Fruit fly (Drosophila melanogaster): ENCODE data around the gene RpS5b.

Gene RpS5b

dm6 chr3R:14898280-14898756 lies 3.0 kb downstream of the RpS5b start, which contains the start of the genes Nup93-2 and CG3817:
Gene Nup93-2, minus strand, starts transcription at chr3R:14898372.
Gene CG3817, plus strand, starts transcription at chr3R:14898739.
- peak; percentile 37 for TF ChIP-seq CG12768 (GFP tag; optimal IDR thresholded peaks at IDR 0.05)
- no peak for TF ChIP-seq toe (GFP tag; optimal IDR thresholded peaks at IDR 0.05)
- peak; percentile 86 for TF ChIP-seq CG7101 (tag; optimal IDR thresholded peaks at IDR 0.05)
- TF ChIP-seq bab1 (GFP tag; optimal IDR thresholded peaks at IDR 0.05) = no peak
- no peak for TF ChIP-seq pad (GFP tag; optimal IDR thresholded peaks at IDR 0.05)
- TF ChIP-seq Clk (GFP tag; optimal IDR thresholded peaks at IDR 0.05) = no peak
- TF ChIP-seq kay (GFP tag; ENCODE audit: borderline replicate concordance) = no peak
- peak; percentile 79 for TF ChIP-seq Mnt (GFP tag; optimal IDR thresholded peaks at IDR 0.05)
- no peak for TF ChIP-seq cnc (optimal IDR thresholded peaks at IDR 0.05)
- TF ChIP-seq ovo (GFP tag; optimal IDR thresholded peaks at IDR 0.05) = peak; percentile 63
- TF ChIP-seq Crg-1 (GFP tag; optimal IDR thresholded peaks at IDR 0.05) = peak; percentile 5
- TF ChIP-seq CG14711 (tag; optimal IDR thresholded peaks at IDR 0.05) = peak; percentile 59
- no peak for TF ChIP-seq tj (GFP tag; optimal IDR thresholded peaks at IDR 0.05)
- peak; percentile 54 for TF ChIP-seq CG1620 (GFP tag; optimal IDR thresholded peaks at IDR 0.05)
- TF ChIP-seq CG7045 (GFP tag; optimal IDR thresholded peaks at IDR 0.05) = peak; percentile 66
- TF ChIP-seq CG5204 (GFP tag; optimal IDR thresholded peaks at IDR 0.05) = no peak
- peak; percentile 23 for TF ChIP-seq cic (GFP tag; optimal IDR thresholded peaks at IDR 0.05)
- no peak for TF ChIP-seq CG11617 (GFP tag; optimal IDR thresholded peaks at IDR 0.05)
- no peak for TF ChIP-seq Hr96 (GFP tag; optimal IDR thresholded peaks at IDR 0.05)
- peak; percentile 74 for TF ChIP-seq CG33017 (tag; optimal IDR thresholded peaks at IDR 0.05)

- TF ChIP-seq cnc (optimal IDR thresholded peaks at IDR 0.05) (no peak), CG5204 (GFP tag; optimal IDR thresholded peaks at IDR 0.05) (no peak), Hr96 (GFP tag; optimal IDR thresholded peaks at IDR 0.05) (no peak), Mnt (GFP tag; optimal IDR thresholded peaks at IDR 0.05) (no peak), CG14711 (tag; optimal IDR thresholded peaks at IDR 0.05) (no peak), CG7045 (GFP tag; optimal IDR thresholded peaks at IDR 0.05) (no peak), CG12768 (GFP tag; optimal IDR thresholded peaks at IDR 0.05) (no peak), Clk (GFP tag; optimal IDR thresholded peaks at IDR 0.05) (no peak), CG11617 (GFP tag; optimal IDR thresholded peaks at IDR 0.05) (no peak), ovo (GFP tag; optimal IDR thresholded peaks at IDR 0.05) (no peak), CG1620 (GFP tag; optimal IDR thresholded peaks at IDR 0.05) (no peak), CG33017 (tag; optimal IDR thresholded peaks at IDR 0.05) (no peak), Crg-1 (GFP tag; optimal IDR thresholded peaks at IDR 0.05) (no peak), cic (GFP tag; optimal IDR thresholded peaks at IDR 0.05) (no peak)
Measured at dm6 chr3R:14894783-14894883, 6.7 kb downstream of the RpS5b start, which contains the start of gene CG14860. Gene CG14860, plus strand, starts transcription at chr3R:14894784.

dm6 chr3R:14893791-14894782 lies 7.3 kb downstream of the RpS5b start, which contains the start of gene Dph2:
Gene Dph2, minus strand, starts transcription at chr3R:14893954.
- TF ChIP-seq tj (GFP tag; optimal IDR thresholded peaks at IDR 0.05) (peak; percentile 82), CG1620 (GFP tag; optimal IDR thresholded peaks at IDR 0.05) (peak; percentile 42), Clk (GFP tag; optimal IDR thresholded peaks at IDR 0.05) (no peak), CG33017 (tag; optimal IDR thresholded peaks at IDR 0.05) (peak; percentile 88), CG5204 (GFP tag; optimal IDR thresholded peaks at IDR 0.05) (no peak), kay (GFP tag; ENCODE audit: borderline replicate concordance) (no peak), CG7101 (tag; optimal IDR thresholded peaks at IDR 0.05) (peak; percentile 89), CG7045 (GFP tag; optimal IDR thresholded peaks at IDR 0.05) (peak; percentile 71), CG11617 (GFP tag; optimal IDR thresholded peaks at IDR 0.05) (peak; percentile 53), Mnt (GFP tag; optimal IDR thresholded peaks at IDR 0.05) (peak; percentile 46), toe (GFP tag; optimal IDR thresholded peaks at IDR 0.05) (no peak), CG12768 (GFP tag; optimal IDR thresholded peaks at IDR 0.05) (no peak), ovo (GFP tag; optimal IDR thresholded peaks at IDR 0.05) (no peak), cnc (optimal IDR thresholded peaks at IDR 0.05) (no peak), Hr96 (GFP tag; optimal IDR thresholded peaks at IDR 0.05) (no peak), bab1 (GFP tag; optimal IDR thresholded peaks at IDR 0.05) (peak; percentile 40), pad (GFP tag; optimal IDR thresholded peaks at IDR 0.05) (no peak), CG14711 (tag; optimal IDR thresholded peaks at IDR 0.05) (peak; percentile 81)

- TF ChIP-seq kay (GFP tag; ENCODE audit: borderline replicate concordance) (no peak), CG12768 (GFP tag; optimal IDR thresholded peaks at IDR 0.05) (no peak), CG5204 (GFP tag; optimal IDR thresholded peaks at IDR 0.05) (no peak), Hr96 (GFP tag; optimal IDR thresholded peaks at IDR 0.05) (no peak), CG7101 (tag; optimal IDR thresholded peaks at IDR 0.05) (peak; percentile 19), cic (GFP tag; optimal IDR thresholded peaks at IDR 0.05) (no peak), bab1 (GFP tag; optimal IDR thresholded peaks at IDR 0.05) (peak; percentile 70), Mnt (GFP tag; optimal IDR thresholded peaks at IDR 0.05) (no peak), pad (GFP tag; optimal IDR thresholded peaks at IDR 0.05) (no peak)
Measured at dm6 chr3R:14890064-14890709, 11.2 kb downstream of the RpS5b start, which contains the start of the genes CycC and UQCR-C1. Gene CycC, minus strand, starts transcription at chr3R:14890205. Gene UQCR-C1, plus strand, starts transcription at chr3R:14890231.

- TF ChIP-seq CG5204 (GFP tag; optimal IDR thresholded peaks at IDR 0.05) (no peak), ovo (GFP tag; optimal IDR thresholded peaks at IDR 0.05) (peak; percentile 64), CG7101 (tag; optimal IDR thresholded peaks at IDR 0.05) (peak; percentile 85), toe (GFP tag; optimal IDR thresholded peaks at IDR 0.05) (no peak), cic (GFP tag; optimal IDR thresholded peaks at IDR 0.05) (peak; percentile 26), Crg-1 (GFP tag; optimal IDR thresholded peaks at IDR 0.05) (peak; percentile 90), CG12768 (GFP tag; optimal IDR thresholded peaks at IDR 0.05) (peak; percentile 88), Hr96 (GFP tag; optimal IDR thresholded peaks at IDR 0.05) (no peak), bab1 (GFP tag; optimal IDR thresholded peaks at IDR 0.05) (peak; percentile 83), tj (GFP tag; optimal IDR thresholded peaks at IDR 0.05) (peak; percentile 52), CG1620 (GFP tag; optimal IDR thresholded peaks at IDR 0.05) (peak; percentile 83), Mnt (GFP tag; optimal IDR thresholded peaks at IDR 0.05) (peak; percentile 92), kay (GFP tag; ENCODE audit: borderline replicate concordance) (no peak), Clk (GFP tag; optimal IDR thresholded peaks at IDR 0.05) (peak; percentile 73), pad (GFP tag; optimal IDR thresholded peaks at IDR 0.05) (peak; percentile 76), CG11617 (GFP tag; optimal IDR thresholded peaks at IDR 0.05) (peak; percentile 83), CG7045 (GFP tag; optimal IDR thresholded peaks at IDR 0.05) (peak; percentile 85), cnc (optimal IDR thresholded peaks at IDR 0.05) (no peak), CG14711 (tag; optimal IDR thresholded peaks at IDR 0.05) (peak; percentile 84), CG33017 (tag; optimal IDR thresholded peaks at IDR 0.05) (peak; percentile 76)
Measured at dm6 chr3R:14886011-14886534, 15.3 kb downstream of the RpS5b start, which contains the start of the genes Rrp6, CG33331 and CG33332. Gene Rrp6, minus strand, starts transcription at chr3R:14886246. Gene CG33331, plus strand, starts transcription at chr3R:14886456. Gene CG33332, plus strand, starts transcription at chr3R:14886456.
